Worm (Caenorhabditis elegans) whole organism, L3 larva: ENCODE measurements around the gene C25F9.8.

ENCODE experiments used
- R02D3.7 ChIP-seq: fragments of 150-350 bp; optimal IDR thresholded peaks from 2 replicates; lab custom pipeline; 2014; ENCODE audit warnings: missing biosample characterization, missing genetic modification characterization
- aly-2 ChIP-seq: fragments of 150-350 bp; optimal IDR thresholded peaks from 2 replicates; lab custom pipeline; 2014; ENCODE audit warnings: missing biosample characterization, missing genetic modification characterization
- ama-1 ChIP-seq: fragments of 150-350 bp; optimal IDR thresholded peaks from 2 replicates; lab custom pipeline; 2018
- ceh-82 ChIP-seq: fragments of 150-350 bp; optimal IDR thresholded peaks from 2 replicates; lab custom pipeline; 2014; ENCODE audit warnings: missing biosample characterization, missing genetic modification characterization
- elt-1 ChIP-seq: fragments of 150-350 bp; optimal IDR thresholded peaks from 2 replicates; lab custom pipeline; 2014; ENCODE audit warnings: missing biosample characterization, missing genetic modification characterization
- elt-2 ChIP-seq: sonication (generic microtip); optimal IDR thresholded peaks from 2 replicates; lab custom pipeline; 2016; ENCODE audit warnings: missing genetic modification reagents, mild to moderate bottlenecking, missing genetic modification characterization, missing compliant biosample characterization
- nhr-11 ChIP-seq: fragments of 150-350 bp; optimal IDR thresholded peaks from 2 replicates; lab custom pipeline; 2014; ENCODE audit warnings: missing biosample characterization, missing genetic modification characterization
- nhr-23 ChIP-seq: fragments of 150-350 bp; optimal IDR thresholded peaks from 2 replicates; lab custom pipeline; 2014; ENCODE audit warnings: missing biosample characterization, missing genetic modification reagents, missing genetic modification characterization
- nhr-237 ChIP-seq: fragments of 150-350 bp; optimal IDR thresholded peaks from 2 replicates; lab custom pipeline; 2014; ENCODE audit warnings: missing biosample characterization, missing genetic modification characterization
- nhr-25 ChIP-seq: sonication (generic microtip); optimal IDR thresholded peaks from 2 replicates; lab custom pipeline; 2017; ENCODE audit warnings: missing biosample characterization, missing genetic modification characterization
- pqm-1 ChIP-seq: fragments of 150-350 bp; optimal IDR thresholded peaks from 2 replicates; lab custom pipeline; 2017; ENCODE audit warnings: missing biosample characterization, missing genetic modification characterization, inconsistent platforms
- skn-1 ChIP-seq: fragments of 150-350 bp; optimal IDR thresholded peaks from 2 replicates; lab custom pipeline; 2014; ENCODE audit warnings: missing biosample characterization, missing genetic modification characterization
- ztf-4 ChIP-seq: fragments of 150-350 bp; optimal IDR thresholded peaks from 2 replicates; lab custom pipeline; 2014; ENCODE audit warnings: missing biosample characterization, missing genetic modification characterization

C25F9.8 gene

DNA sequence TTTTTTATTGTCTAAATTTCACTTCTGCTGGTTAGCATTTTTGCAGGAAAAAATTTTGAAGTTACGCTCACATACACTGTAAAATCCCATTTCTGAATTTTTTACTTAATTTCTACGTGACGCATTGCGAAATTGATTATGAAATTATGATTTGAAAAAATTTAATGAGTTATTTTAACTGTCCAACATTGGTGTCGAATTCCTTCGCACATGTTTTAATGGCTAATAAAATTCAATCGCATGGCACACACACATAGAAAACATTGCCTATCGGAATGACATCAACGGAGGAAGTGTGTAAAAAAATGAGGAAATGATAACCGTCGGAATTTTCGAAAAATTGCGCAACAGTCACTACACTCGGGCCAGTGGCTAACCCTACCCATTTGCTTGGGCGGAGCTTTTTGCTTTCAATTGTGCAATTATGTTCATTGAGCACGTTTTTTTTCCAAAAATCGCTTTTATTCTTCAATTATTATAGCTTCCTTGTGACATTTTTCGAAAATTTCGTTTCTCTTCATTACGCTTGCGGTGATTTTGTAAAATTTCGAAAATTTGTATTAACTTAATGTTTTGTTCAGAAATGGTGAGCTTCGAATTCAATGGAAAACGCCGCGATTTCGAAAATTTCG lies 39.1 kb downstream of the C25F9.8 start, which contains the start of gene C25F9.16:
Gene C25F9.16, plus strand, starts transcription at position 582 of the 632 bp plus-strand sequence.
- TF ChIP-seq ztf-4 (tag; lab: Kevin White, UChicago) = no peak
- TF ChIP-seq nhr-11 (tag; lab: Kevin White, UChicago) = no peak
- TF ChIP-seq R02D3.7 = no peak
- TF ChIP-seq ceh-82 = no peak
- no peak for TF ChIP-seq skn-1 (tag; lab: Kevin White, UChicago)
- peak; percentile 1 for TF ChIP-seq pqm-1 (tag; lab: Kevin White, UChicago)
- TF ChIP-seq nhr-237 (tag; lab: Kevin White, UChicago) = no peak
- TF ChIP-seq elt-2 (tag; lab: Kevin White, UChicago) = peak; percentile 60
- no peak for TF ChIP-seq ama-1 (lab: Kevin White, UChicago)
- no peak for TF ChIP-seq elt-1
- TF ChIP-seq nhr-23 = no peak

ce11 chrV:19436307-19436706 lies 41.5 kb downstream of the C25F9.8 start, which contains the start of gene C25F9.14:
TSS of gene C25F9.14 (plus strand) at chrV:19436484.
- TF ChIP-seq pqm-1 (tag; lab: Kevin White, UChicago) = no peak
- peak; percentile 49 for TF ChIP-seq elt-2 (tag; lab: Kevin White, UChicago)
- TF ChIP-seq R02D3.7 = no peak

DNA sequence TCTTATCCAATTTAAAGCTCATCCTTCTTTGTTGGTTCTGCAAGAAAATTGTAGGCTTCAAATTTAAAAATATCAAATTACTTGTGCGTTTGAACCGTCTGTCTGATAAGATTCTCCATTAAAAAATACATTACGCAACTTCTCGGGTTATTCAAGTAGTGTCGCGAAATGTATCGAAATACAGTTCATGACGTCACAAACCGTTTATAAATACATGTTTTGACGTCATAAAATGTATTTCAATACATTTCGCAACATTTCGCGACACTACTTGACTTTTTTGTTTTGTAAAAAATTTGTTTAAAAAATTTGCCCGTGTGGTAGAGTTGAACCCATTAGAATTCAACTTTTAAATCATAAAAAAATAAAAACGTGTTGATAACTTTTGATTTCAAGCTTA lies 48.7 kb downstream of the C25F9.8 start:
- TF ChIP-seq elt-2 (tag; lab: Kevin White, UChicago) = peak; percentile 30
- no peak for TF ChIP-seq aly-2 (tag; lab: Kevin White, UChicago)
- no peak for TF ChIP-seq nhr-23
- TF ChIP-seq, all 47 proteins: peak for 1

- TF ChIP-seq nhr-25 (tag; lab: Kevin White, UChicago) (no peak), pqm-1 (tag; lab: Kevin White, UChicago) (peak; percentile 24), elt-2 (tag; lab: Kevin White, UChicago) (peak; percentile 67)
Observed at ce11 chrV:19445442-19445841, 50.6 kb downstream of the C25F9.8 start, which contains the start of gene M04C3.1. TSS of gene M04C3.1 (minus strand) at chrV:19445605.
